Fruit fly (Drosophila melanogaster) whole organism, wandering third instar larva: ENCODE measurements around the gene RhoGAP15B.

Experiments
- Abd-B ChIP-seq: fragments of >200 bp; optimal IDR thresholded peaks from 2 replicates; lab custom pipeline; 2017; ENCODE audit warnings: missing biosample characterization, missing genetic modification characterization
- Dif ChIP-seq: fragments of 200-275, 200-300 bp; sonication (Bioruptor generic); optimal IDR thresholded peaks from 2 replicates; lab custom pipeline; 2018; ENCODE audit warnings: missing biosample characterization, missing genetic modification characterization; ENCODE audit not compliant: partially characterized antibody
- HLH106 ChIP-seq: fragments of 200-800 bp; optimal IDR thresholded peaks from 3 replicates; lab custom pipeline; 2019; ENCODE audit warnings: missing biosample characterization, mild to moderate bottlenecking, missing genetic modification characterization, moderate library complexity
- Hr83 ChIP-seq: fragments of 200-300 bp; sonication (Bioruptor generic); optimal IDR thresholded peaks from 2 replicates; lab custom pipeline; 2016; ENCODE audit warnings: missing biosample characterization, mild to moderate bottlenecking, missing genetic modification characterization, moderate library complexity; ENCODE audit not compliant: poor library complexity, severe bottlenecking
- OdsH ChIP-seq: fragments of 200-800 bp; sonication (Bioruptor generic); optimal IDR thresholded peaks from 2 replicates; lab custom pipeline; 2016; ENCODE audit warnings: missing biosample characterization, mild to moderate bottlenecking, missing genetic modification characterization
- Vsx2 ChIP-seq: fragments of 200-300, 225-300 bp; sonication (Bioruptor generic); optimal IDR thresholded peaks from 2 replicates; lab custom pipeline; 2018; ENCODE audit warnings: missing biosample characterization, missing genetic modification characterization; ENCODE audit not compliant: partially characterized antibody
- dmrt93B ChIP-seq: fragments of 200-800 bp; sonication (Bioruptor generic); optimal IDR thresholded peaks from 2 replicates; lab custom pipeline; 2018; ENCODE audit warnings: missing biosample characterization, mild to moderate bottlenecking, missing genetic modification characterization
- jim ChIP-seq: fragments of 175-275, 200-325 bp; sonication (Bioruptor generic); optimal IDR thresholded peaks from 2 replicates; lab custom pipeline; 2016; ENCODE audit warnings: missing biosample characterization, mild to moderate bottlenecking, missing genetic modification characterization
- woc ChIP-seq: sonication (Bioruptor generic); optimal IDR thresholded peaks from 2 replicates; lab custom pipeline; 2016; ENCODE audit warnings: missing biosample characterization, mild to moderate bottlenecking, missing genetic modification characterization

dm6 chrX:16967415-16967814 is 24.3 kb downstream of the RhoGAP15B start:
- peak; percentile 56 for TF ChIP-seq OdsH
- peak; percentile 20 for TF ChIP-seq Dif
- no peak for TF ChIP-seq jim (GFP tag; lab: Kevin White, UChicago)
- TF ChIP-seq dmrt93B (GFP tag; lab: Kevin White, UChicago): peak; percentile 26
- TF ChIP-seq Hr83: peak; percentile 71
- TF ChIP-seq woc: no peak
- TF ChIP-seq Abd-B (GFP tag; lab: Kevin White, UChicago): no peak
- no peak for TF ChIP-seq Vsx2 (GFP tag; lab: Kevin White, UChicago)
- peak; percentile 30 for TF ChIP-seq HLH106 (tag; lab: Kevin White, UChicago)
